Fruit fly (Drosophila melanogaster) whole organism, embryonic: Measurements from ENCODE around the gene Plap.

ENCODE experiments used
- ATbp ChIP-seq: fragments of 200-800 bp; sonication (Bioruptor generic); optimal IDR thresholded peaks from 2 replicates; lab custom pipeline; 2017; ENCODE audit warnings: missing biosample characterization, mild to moderate bottlenecking, missing genetic modification characterization, missing genetic modification reagents
- B-H1 ChIP-seq: fragments of 200-800 bp; sonication (Bioruptor generic); IDR thresholded peaks from 3 replicates; pipeline ENCODE4 v1.3.6; 2022; ENCODE audit warnings: missing biosample characterization, missing genetic modification characterization
- B-H2 ChIP-seq: fragments of 200-800 bp; sonication (Bioruptor generic); optimal IDR thresholded peaks from 2 replicates; lab custom pipeline; 2018; ENCODE audit warnings: missing biosample characterization, mild to moderate bottlenecking, missing genetic modification characterization
- BtbVII ChIP-seq: fragments of 200-800 bp; sonication (Bioruptor generic); optimal IDR thresholded peaks from 3 replicates; lab custom pipeline; 2017; ENCODE audit warnings: missing biosample characterization, mild to moderate bottlenecking, missing genetic modification characterization
- CG10274 ChIP-seq: fragments of 200-800 bp; sonication (Bioruptor generic); optimal IDR thresholded peaks from 3 replicates; lab custom pipeline; 2017; ENCODE audit warnings: missing biosample characterization, mild to moderate bottlenecking, missing genetic modification characterization
- CG10462 ChIP-seq: fragments of 200-800 bp; sonication (Bioruptor generic); optimal IDR thresholded peaks from 2 replicates; lab custom pipeline; 2016; ENCODE audit warnings: missing biosample characterization, missing genetic modification characterization
- CG12071 ChIP-seq: fragments of 200-800 bp; sonication (Bioruptor generic); optimal IDR thresholded peaks from 3 replicates; lab custom pipeline; 2018; ENCODE audit warnings: missing biosample characterization, mild to moderate bottlenecking, missing genetic modification characterization
- CG12219 ChIP-seq: fragments of 200-800 bp; sonication (Bioruptor generic); optimal IDR thresholded peaks from 3 replicates; lab custom pipeline; 2018; ENCODE audit warnings: missing biosample characterization, mild to moderate bottlenecking, missing genetic modification characterization
- CG13894 ChIP-seq: fragments of 200-800 bp; sonication (Bioruptor generic); optimal IDR thresholded peaks from 3 replicates; lab custom pipeline; 2018; ENCODE audit warnings: missing biosample characterization, mild to moderate bottlenecking, missing genetic modification characterization, moderate library complexity
- CG14014 ChIP-seq: fragments of 200-800 bp; sonication (Bioruptor generic); IDR thresholded peaks from 2 replicates; pipeline ENCODE4 v1.3.6; 2022; ENCODE audit warnings: missing biosample characterization, missing genetic modification characterization
- CG15011 ChIP-seq: fragments of 200-800 bp; sonication (Bioruptor generic); optimal IDR thresholded peaks from 3 replicates; lab custom pipeline; 2018; ENCODE audit warnings: missing biosample characterization, mild to moderate bottlenecking, missing genetic modification characterization
- CG18599 ChIP-seq: fragments of 200-800 bp; sonication (Bioruptor generic); optimal IDR thresholded peaks from 3 replicates; lab custom pipeline; 2017; ENCODE audit warnings: missing biosample characterization, missing genetic modification characterization, mild to moderate bottlenecking, moderate library complexity, missing genetic modification reagents
- CG18619 ChIP-seq: fragments of 200-800 bp; sonication (Bioruptor generic); optimal IDR thresholded peaks from 3 replicates; lab custom pipeline; 2017; ENCODE audit warnings: missing biosample characterization, mild to moderate bottlenecking, missing genetic modification characterization
- CG2120 ChIP-seq: fragments of 200-800 bp; sonication (Bioruptor generic); optimal IDR thresholded peaks from 3 replicates; lab custom pipeline; 2016; ENCODE audit warnings: missing biosample characterization, missing genetic modification characterization
- CG32532 ChIP-seq: fragments of 200-800 bp; sonication (Bioruptor generic); IDR thresholded peaks from 2 replicates; pipeline ENCODE4 v1.3.6; 2022; ENCODE audit warnings: missing biosample characterization, missing genetic modification characterization
- CG34376 ChIP-seq: fragments of 200-800 bp; sonication (Bioruptor generic); optimal IDR thresholded peaks from 2 replicates; lab custom pipeline; 2018; ENCODE audit warnings: missing biosample characterization, mild to moderate bottlenecking, missing genetic modification characterization
- CG42726 ChIP-seq: fragments of 200-800 bp; sonication (Bioruptor generic); IDR thresholded peaks from 2 replicates; pipeline ENCODE4 v1.3.6; 2022; ENCODE audit warnings: missing biosample characterization, missing genetic modification characterization; ENCODE audit not compliant: partially characterized antibody
- CG6813 ChIP-seq: fragments of 200-800 bp; sonication (Bioruptor generic); optimal IDR thresholded peaks from 2 replicates; lab custom pipeline; 2017; ENCODE audit warnings: missing biosample characterization, missing genetic modification characterization, mild to moderate bottlenecking, moderate library complexity, missing genetic modification reagents
- CG6854 ChIP-seq: fragments of 200-800 bp; sonication (Bioruptor generic); optimal IDR thresholded peaks from 3 replicates; lab custom pipeline; 2017; ENCODE audit warnings: missing biosample characterization, mild to moderate bottlenecking, missing genetic modification characterization
- CG7987 ChIP-seq: fragments of 200-800 bp; sonication (Bioruptor generic); optimal IDR thresholded peaks from 2 replicates; lab custom pipeline; 2018; ENCODE audit warnings: missing biosample characterization, mild to moderate bottlenecking, missing genetic modification characterization, moderate library complexity
- CrebB ChIP-seq: fragments of 200-800 bp; sonication (Bioruptor generic); optimal IDR thresholded peaks from 3 replicates; lab custom pipeline; 2018; ENCODE audit warnings: missing biosample characterization, mild to moderate bottlenecking, missing genetic modification characterization
- Drgx ChIP-seq: fragments of 200-800 bp; sonication (Bioruptor generic); IDR thresholded peaks from 2 replicates; pipeline ENCODE4 v1.3.6; 2022; ENCODE audit warnings: missing biosample characterization, missing genetic modification characterization
- Ets65A ChIP-seq: fragments of 200-800 bp; sonication (Bioruptor generic); peaks from one replicate; lab custom pipeline; 2016; ENCODE audit warnings: missing biosample characterization, missing genetic modification characterization
- HHEX ChIP-seq: fragments of 200-800 bp; sonication (Bioruptor generic); optimal IDR thresholded peaks from 3 replicates; lab custom pipeline; 2017; ENCODE audit warnings: missing biosample characterization, mild to moderate bottlenecking, missing genetic modification characterization, missing genetic modification reagents
- Hmr ChIP-seq: fragments of 200-800 bp; sonication (Bioruptor generic); optimal IDR thresholded peaks from 3 replicates; lab custom pipeline; 2017; ENCODE audit warnings: mild to moderate bottlenecking, missing biosample characterization, missing genetic modification reagents, missing genetic modification characterization
- Lpt ChIP-seq: fragments of >200 bp; optimal IDR thresholded peaks from 2 replicates; lab custom pipeline; 2018; ENCODE audit warnings: missing biosample characterization, missing genetic modification characterization
- Med ChIP-seq: fragments of 200-800 bp; sonication (Bioruptor generic); peaks from one replicate; lab custom pipeline; 2016; ENCODE audit warnings: missing biosample characterization, missing genetic modification characterization, mild to moderate bottlenecking, inconsistent platforms, moderate library complexity
- NFAT ChIP-seq: fragments of 200-800 bp; sonication (Bioruptor generic); IDR thresholded peaks from 2 replicates; pipeline ENCODE4 v1.3.6; 2022; ENCODE audit warnings: missing biosample characterization, missing genetic modification characterization
- PHDP ChIP-seq: fragments of 200-800 bp; sonication (Bioruptor generic); optimal IDR thresholded peaks from 3 replicates; lab custom pipeline; 2018; ENCODE audit warnings: missing biosample characterization, mild to moderate bottlenecking, missing genetic modification characterization, moderate library complexity
- Pdp1 ChIP-seq, 2 experiments: fragments of 200-800 bp; sonication (Bioruptor generic); optimal IDR thresholded peaks; 3 replicates each; lab custom pipeline; 2016; ENCODE audit warnings: missing biosample characterization in 2 of 2, missing genetic modification characterization in 2 of 2, mild to moderate bottlenecking in 1 of 2, moderate library complexity in 1 of 2
- Sin3A ChIP-seq: fragments of >200 bp; optimal IDR thresholded peaks from 2 replicates; lab custom pipeline; 2018
- Trl ChIP-seq, 3 experiments: fragments of >200 bp in 2 of 3; fragments of 200-800 bp in 1 of 3; sonication (Bioruptor generic) in 1 of 3; optimal IDR thresholded peaks; 2 replicates in 1 of 3; 3 replicates in 2 of 3; lab custom pipeline; 2016 to 2017; ENCODE audit warnings: missing biosample characterization in 1 of 3, missing genetic modification characterization in 1 of 3
- abd-A ChIP-seq: fragments of 200-800 bp; sonication (Bioruptor generic); optimal IDR thresholded peaks from 3 replicates; lab custom pipeline; 2019; ENCODE audit warnings: missing biosample characterization, mild to moderate bottlenecking, missing genetic modification characterization, moderate library complexity
- cato ChIP-seq: fragments of 200-800 bp; sonication (Bioruptor generic); optimal IDR thresholded peaks from 2 replicates; lab custom pipeline; 2016; ENCODE audit warnings: missing biosample characterization, missing genetic modification characterization, borderline replicate concordance
- cg ChIP-seq: fragments of 200-800 bp; sonication (Bioruptor generic); optimal IDR thresholded peaks from 3 replicates; lab custom pipeline; 2019; ENCODE audit warnings: missing biosample characterization, mild to moderate bottlenecking, missing genetic modification characterization, moderate library complexity
- chinmo ChIP-seq: fragments of 200-800 bp; sonication (Bioruptor generic); IDR thresholded peaks from 4 replicates; pipeline ENCODE4 v1.3.6; 2022; ENCODE audit warnings: missing biosample characterization, missing genetic modification characterization; ENCODE audit not compliant: partially characterized antibody
- chn ChIP-seq: fragments of 200-800 bp; sonication (Bioruptor generic); optimal IDR thresholded peaks from 2 replicates; lab custom pipeline; 2016; ENCODE audit warnings: missing biosample characterization, missing genetic modification characterization
- cwo ChIP-seq: fragments of 200-800 bp; sonication (Bioruptor generic); optimal IDR thresholded peaks from 3 replicates; lab custom pipeline; 2017; ENCODE audit warnings: missing biosample characterization, missing genetic modification characterization, mild to moderate bottlenecking, moderate library complexity, missing genetic modification reagents
- dysf ChIP-seq: fragments of 200-800 bp; sonication (Bioruptor generic); IDR thresholded peaks from 3 replicates; pipeline ENCODE4 v1.3.6; 2022; ENCODE audit warnings: missing biosample characterization, missing genetic modification characterization
- exex ChIP-seq: fragments of 200-800 bp; sonication (Bioruptor generic); optimal IDR thresholded peaks from 4 replicates; lab custom pipeline; 2018; ENCODE audit warnings: missing biosample characterization, mild to moderate bottlenecking, missing genetic modification characterization, moderate library complexity
- grn ChIP-seq: fragments of 200-800 bp; sonication (Bioruptor generic); optimal IDR thresholded peaks from 3 replicates; lab custom pipeline; 2017; ENCODE audit warnings: missing biosample characterization, missing genetic modification characterization
- lab ChIP-seq: fragments of 200-800 bp; sonication (Bioruptor generic); optimal IDR thresholded peaks from 3 replicates; lab custom pipeline; 2017; ENCODE audit warnings: missing biosample characterization, missing genetic modification characterization, mild to moderate bottlenecking, moderate library complexity, missing genetic modification reagents
- sd ChIP-seq: fragments of 200-800 bp; sonication (Bioruptor generic); optimal IDR thresholded peaks from 3 replicates; lab custom pipeline; 2018; ENCODE audit warnings: missing biosample characterization, mild to moderate bottlenecking, missing genetic modification characterization, moderate library complexity
- sug ChIP-seq: fragments of 200-800 bp; optimal IDR thresholded peaks from 2 replicates; lab custom pipeline; 2019; ENCODE audit warnings: missing biosample characterization, mild to moderate bottlenecking, missing genetic modification characterization, moderate library complexity
- wdn ChIP-seq: fragments of 200-800 bp; sonication (Bioruptor generic); IDR thresholded peaks from 2 replicates; pipeline ENCODE4 v1.3.6; 2022; ENCODE audit warnings: missing biosample characterization, missing genetic modification characterization

Gene Plap

dm6 chr2L:1127434-1128089, 42.6 kb downstream of the Plap start:
- TF ChIP-seq NFAT (GFP tag; lab: Robert Waterston, UW) (no peak; the same call in 1 of the 2 replicates), CG10274 (GFP tag; lab: Kevin White, UChicago) (peak; percentile 45), CG7987 (GFP tag; lab: Kevin White, UChicago) (peak; percentile 67), dysf (0 out of 3 replicates have a peak, but pooled peaks have one; percentile 16), CG18599 (peak; percentile 12), lab (GFP tag; lab: Kevin White, UChicago) (peak; percentile 76), CG14014 (GFP tag; lab: Robert Waterston, UW) (no peak), exex (tag; lab: Kevin White, UChicago) (peak; percentile 82), CG6854 (GFP tag; lab: Kevin White, UChicago) (no peak), cwo (GFP tag; lab: Kevin White, UChicago) (peak; percentile 99), Med (peak; percentile 47), sug (tag; lab: Kevin White, UChicago) (peak; percentile 97), grn (peak; percentile 60)

dm6 chr2L:1126527-1126926, 43.6 kb downstream of the Plap start:
- peak; percentile 26 for TF ChIP-seq grn
- peak in 1 of 2 experiments; percentile 75 for TF ChIP-seq Pdp1 (GFP tag; optimal IDR thresholded peaks at IDR 0.05; lab: Kevin White, UChicago)
- TF ChIP-seq sd (tag; lab: Kevin White, UChicago) = peak; percentile 12
- TF ChIP-seq CG18619 = no peak
- no peak for TF ChIP-seq Med

- TF ChIP-seq cg (GFP tag; lab: Kevin White, UChicago) (peak; percentile 3), abd-A (peak; percentile 9), ATbp (GFP tag; lab: Kevin White, UChicago) (peak; percentile 20), CrebB (tag; lab: Kevin White, UChicago) (peak; percentile 43), wdn (GFP tag; lab: Robert Waterston, UW) (0 out of 2 replicates have a peak, but pooled peaks have one; percentile 7), B-H1 (GFP tag; lab: Robert Waterston, UW) (no peak), Drgx (GFP tag; lab: Robert Waterston, UW) (0 out of 2 replicates have a peak, but pooled peaks have one; percentile 16), CG12071 (GFP tag; lab: Kevin White, UChicago) (peak; percentile 3), CG10462 (GFP tag; lab: Kevin White, UChicago) (no peak), exex (tag; lab: Kevin White, UChicago) (peak; percentile 53), HHEX (GFP tag; lab: Kevin White, UChicago) (peak; percentile 44), CG13894 (tag; lab: Kevin White, UChicago) (peak; percentile 67), CG15011 (GFP tag; lab: Kevin White, UChicago) (peak; percentile 24), BtbVII (GFP tag; lab: Kevin White, UChicago) (peak; percentile 28), cato (GFP tag; lab: Kevin White, UChicago) (no peak), Ets65A (GFP tag; lab: Kevin White, UChicago) (peak; percentile 16), B-H2 (peak; percentile 58), Sin3A (lab: Kevin White, UChicago) (no peak), CG42726 (GFP tag; lab: Robert Waterston, UW) (no peak), CG34376 (peak; percentile 76), PHDP (tag; lab: Kevin White, UChicago) (peak; percentile 8), CG2120 (peak; percentile 18), lab (GFP tag; lab: Kevin White, UChicago) (peak; percentile 22), chinmo (GFP tag; lab: Robert Waterston, UW) (peak; percentile 79; the same call in 2 of the 4 replicates), Lpt (no peak), Trl (optimal IDR thresholded peaks at IDR 0.05; lab: Kevin White, UChicago) (no peak), Trl (GFP tag; optimal IDR thresholded peaks at IDR 0.05; lab: Kevin White, UChicago) (no peak), chn (GFP tag; lab: Kevin White, UChicago) (no peak), CG32532 (peak; percentile 10; the same call in 1 of the 2 replicates), Hmr (GFP tag; lab: Kevin White, UChicago) (peak; percentile 1), CG12219 (GFP tag; lab: Kevin White, UChicago) (no peak), sug (tag; lab: Kevin White, UChicago) (peak; percentile 88), CG6813 (GFP tag; lab: Kevin White, UChicago) (peak; percentile 15)
Observed at dm6 chr2L:1125437-1125836, 44.7 kb downstream of the Plap start.
